Fruit fly (Drosophila melanogaster): ENCODE results near the gene CG11379.

dm6 chrX:1170117-1170878 lies 9.7 kb upstream of the CG11379 start, which contains the start of gene CG11378:
- TF ChIP-seq CG4496 (GFP tag; IDR thresholded peaks at IDR 0.05) (no peak), CG12605 (GFP tag; IDR thresholded peaks at IDR 0.05) (no peak), D1 (tag; optimal IDR thresholded peaks at IDR 0.05) (no peak), CG32121 (GFP tag; IDR thresholded peaks at IDR 0.05) (no peak), CG8301 (tag; optimal IDR thresholded peaks at IDR 0.05) (no peak)

Data from whole organism, pupa.